Worm (Caenorhabditis elegans): Measurements from ENCODE around the gene npr-9.
A peak's percentile ranks its signal among the peaks of the same experiment; 100 is the strongest.

Gene npr-9

ce11 chrX:11328710-11329109 is 814 bp upstream of the npr-9 start:
- TF ChIP-seq unc-42 (tag; optimal IDR thresholded peaks at IDR 0.05) (peak; percentile 87), sox-2 (GFP tag; IDR thresholded peaks at IDR 0.05) (no peak)

ce11 chrX:11337095-11337494 is 7.6 kb downstream of the npr-9 start:
- no peak for TF ChIP-seq zip-5 (tag; optimal IDR thresholded peaks at IDR 0.05)
- TF ChIP-seq ztf-16 (tag; optimal IDR thresholded peaks at IDR 0.05) = no peak
- TF ChIP-seq T23F11.4 (GFP tag; optimal IDR thresholded peaks at IDR 0.05) = no peak
- TF ChIP-seq fkh-10 (GFP tag; optimal IDR thresholded peaks at IDR 0.05) = no peak
- no peak for TF ChIP-seq ref-2 (tag; optimal IDR thresholded peaks at IDR 0.05)
- no peak for TF ChIP-seq ceh-9 (tag; optimal IDR thresholded peaks at IDR 0.05)
- TF ChIP-seq K09A11.1 (tag; optimal IDR thresholded peaks at IDR 0.05; ENCODE audit: insufficient read depth) = no peak
- no peak for TF ChIP-seq ceh-6 (GFP tag; optimal IDR thresholded peaks at IDR 0.05)
- TF ChIP-seq unc-3 (GFP tag; conservative IDR thresholded peaks at IDR 0.05) = no peak
- TF ChIP-seq unc-3 (tag; optimal IDR thresholded peaks at IDR 0.05) = no peak
- TF ChIP-seq ceh-14 (tag; optimal IDR thresholded peaks at IDR 0.05) = no peak
- TF ChIP-seq npax-4 (tag; optimal IDR thresholded peaks at IDR 0.05) = no peak
- TF ChIP-seq pag-3 (tag; optimal IDR thresholded peaks at IDR 0.05; ENCODE audit: borderline replicate concordance) = no peak
- no peak for TF ChIP-seq sdc-2 (tag; optimal IDR thresholded peaks at IDR 0.05)
- no peak for TF ChIP-seq hlh-13 (GFP tag; optimal IDR thresholded peaks at IDR 0.05)
- TF ChIP-seq C08G9.2 (tag; optimal IDR thresholded peaks at IDR 0.05) = no peak
- no peak for TF ChIP-seq hlh-30 (tag; optimal IDR thresholded peaks at IDR 0.05; ENCODE audit: insufficient read depth)
- TF ChIP-seq ceh-18 (tag; optimal IDR thresholded peaks at IDR 0.05) = no peak

ce11 chrX:11337783-11338182 is 8.3 kb downstream of the npr-9 start, which contains the start of gene gcy-9:
Gene gcy-9 (minus strand): TSS chrX:11337883.
- TF ChIP-seq ceh-19 (GFP tag; optimal IDR thresholded peaks at IDR 0.05) = no peak
- TF ChIP-seq hlh-8 (tag; optimal IDR thresholded peaks at IDR 0.05) = no peak
- no peak for TF ChIP-seq unc-42 (tag; optimal IDR thresholded peaks at IDR 0.05)
- TF ChIP-seq ets-4 (tag; optimal IDR thresholded peaks at IDR 0.05) = no peak
- TF ChIP-seq ceh-9 (tag; optimal IDR thresholded peaks at IDR 0.05) = no peak
- TF ChIP-seq F13H6.1 (tag; optimal IDR thresholded peaks at IDR 0.05) = no peak
- no peak for TF ChIP-seq sdc-2 (tag; optimal IDR thresholded peaks at IDR 0.05)
- TF ChIP-seq hlh-13 (GFP tag; optimal IDR thresholded peaks at IDR 0.05) = no peak
- no peak for TF ChIP-seq nfya-1 (tag; optimal IDR thresholded peaks at IDR 0.05)
- no peak for TF ChIP-seq ahr-1 (tag; optimal IDR thresholded peaks at IDR 0.05)
- no peak for TF ChIP-seq sox-4 (tag; optimal IDR thresholded peaks at IDR 0.05)
- TF ChIP-seq eyg-1 (tag; optimal IDR thresholded peaks at IDR 0.05) = no peak
- no peak for TF ChIP-seq zip-5 (tag; optimal IDR thresholded peaks at IDR 0.05)
- TF ChIP-seq Y22D7AL.16 (tag; optimal IDR thresholded peaks at IDR 0.05) = no peak
- no peak for TF ChIP-seq hlh-6 (tag; optimal IDR thresholded peaks at IDR 0.05)

- TF ChIP-seq unc-55 (GFP tag; optimal IDR thresholded peaks at IDR 0.05) (no peak), ceh-34 (tag; optimal IDR thresholded peaks at IDR 0.05) (no peak), ama-1 (optimal IDR thresholded peaks at IDR 0.05) (no peak), dmd-4 (tag; optimal IDR thresholded peaks at IDR 0.05; ENCODE audit: borderline replicate concordance) (no peak), rnt-1 (tag; optimal IDR thresholded peaks at IDR 0.05) (no peak), pros-1 (tag; optimal IDR thresholded peaks at IDR 0.05) (no peak), elt-2 (tag; optimal IDR thresholded peaks at IDR 0.05) (peak; percentile 69), fkh-6 (tag; optimal IDR thresholded peaks at IDR 0.05) (no peak), ceh-45 (GFP tag; IDR thresholded peaks at IDR 0.05) (0 out of 2 replicates have a peak, but pooled peaks have one; percentile 25), npax-4 (tag; optimal IDR thresholded peaks at IDR 0.05) (no peak), sdc-2 (tag; optimal IDR thresholded peaks at IDR 0.05) (no peak), ahr-1 (tag; optimal IDR thresholded peaks at IDR 0.05) (no peak), mec-3 (tag; optimal IDR thresholded peaks at IDR 0.05; ENCODE audit: borderline replicate concordance) (no peak), hlh-6 (tag; optimal IDR thresholded peaks at IDR 0.05) (no peak), hlh-8 (tag; optimal IDR thresholded peaks at IDR 0.05) (no peak), pqm-1 (tag; optimal IDR thresholded peaks at IDR 0.05) (no peak), C38D4.7 (GFP tag; optimal IDR thresholded peaks at IDR 0.05) (no peak), ceh-22 (tag; optimal IDR thresholded peaks at IDR 0.05) (no peak), pag-3 (tag; optimal IDR thresholded peaks at IDR 0.05; ENCODE audit: borderline replicate concordance) (no peak), ceh-9 (tag; optimal IDR thresholded peaks at IDR 0.05) (no peak), tbx-2 (tag; optimal IDR thresholded peaks at IDR 0.05) (peak; percentile 20)
These were observed 9.9 kb downstream of the npr-9 start, which contains the start of gene aco-1 for ce11 chrX:11339375-11339924. Gene aco-1 (plus strand): TSS chrX:11339874.

Data from whole organism, late embryonic.